Worm (Caenorhabditis elegans): ENCODE data around the gene ZK250.13.

Gene ZK250.13

DNA sequence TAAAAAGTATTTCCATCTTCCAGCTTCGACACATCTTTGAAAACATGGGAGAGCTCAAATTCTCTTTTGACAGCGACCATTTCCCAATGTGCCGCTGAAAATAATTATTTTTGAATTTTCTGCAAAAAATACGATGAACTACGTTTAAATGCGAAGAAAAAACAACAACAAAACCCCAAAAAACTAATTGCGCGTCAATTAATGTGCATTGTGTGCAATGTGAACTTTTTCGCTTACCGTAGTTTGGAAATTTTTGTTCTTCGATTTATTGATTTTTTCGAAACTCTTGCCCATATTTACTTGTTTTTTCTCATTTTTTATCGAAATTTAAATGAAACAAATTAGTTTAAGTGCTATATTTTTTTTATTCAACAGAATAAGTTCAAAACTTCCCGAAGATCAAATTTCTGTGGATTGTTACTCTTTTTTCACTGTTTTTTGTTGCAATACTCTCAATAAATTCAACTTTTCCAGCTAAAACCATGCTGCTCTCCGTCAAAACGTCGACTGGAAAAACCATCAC, 16.8 kb downstream of the ZK250.13 start, which contains the start of the genes bath-2 and F52C6.4:
Gene bath-2 (minus strand): TSS at position 101 of the 523 bp plus-strand sequence.
Gene F52C6.4 (plus strand): TSS at position 473 of the 523 bp plus-strand sequence.
- peak; percentile 5 for TF ChIP-seq aha-1 (tag)
- TF ChIP-seq ceh-44 (GFP tag; IDR thresholded peaks at IDR 0.05): no peak
- TF ChIP-seq arid-1 (GFP tag; conservative IDR thresholded peaks at IDR 0.05): no peak
- no peak for TF ChIP-seq pqm-1 (tag; optimal IDR thresholded peaks at IDR 0.05)
- no peak for TF ChIP-seq snpc-1.2 (GFP tag; IDR thresholded peaks at IDR 0.05)

ce11 chrII:1921018-1921417, 18.5 kb downstream of the ZK250.13 start, which contains the start of gene bath-7:
Gene bath-7 (minus strand): TSS chrII:1921118.
- TF ChIP-seq ceh-20 (GFP tag; IDR thresholded peaks at IDR 0.05) (no peak), lin-1 (GFP tag; IDR thresholded peaks at IDR 0.05) (no peak)

DNA sequence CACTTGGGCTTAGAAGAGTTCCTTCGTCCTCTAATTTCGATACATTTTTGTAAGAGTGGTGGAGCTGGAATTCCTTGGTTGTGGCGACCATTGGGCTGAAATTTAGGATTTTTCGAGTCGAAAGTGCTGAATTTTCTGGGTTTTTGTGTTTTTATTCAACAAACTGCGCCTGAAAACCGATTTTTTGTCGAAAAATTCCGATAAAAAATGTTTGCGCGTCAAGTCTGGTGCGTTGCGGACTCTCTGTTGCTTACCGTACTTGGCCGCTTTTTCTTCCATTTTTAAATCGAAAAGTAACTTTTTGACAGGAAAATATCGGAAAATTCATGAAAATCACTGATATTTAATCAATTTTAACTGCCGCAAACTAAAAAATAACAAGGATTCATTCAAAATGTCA, 21.7 kb downstream of the ZK250.13 start, which contains the start of gene bath-4:
Gene bath-4 (minus strand): TSS at position 101 of the 400 bp plus-strand sequence.
- TF ChIP-seq Y105C5A.15 (GFP tag; IDR thresholded peaks at IDR 0.05) (no peak), dpl-1 (GFP tag; optimal IDR thresholded peaks at IDR 0.05) (no peak), nhr-77 (tag; optimal IDR thresholded peaks at IDR 0.05) (no peak), dmd-6 (GFP tag; IDR thresholded peaks at IDR 0.05) (no peak), dmd-8 (GFP tag; IDR thresholded peaks at IDR 0.05) (no peak), cey-2 (tag; optimal IDR thresholded peaks at IDR 0.05; ENCODE audit: borderline replicate concordance, insufficient read depth) (no peak), nhr-6 (tag; optimal IDR thresholded peaks at IDR 0.05) (no peak), mdt-29 (GFP tag; IDR thresholded peaks at IDR 0.05) (no peak), nhr-102 (tag; optimal IDR thresholded peaks at IDR 0.05) (no peak), jun-1 (tag; optimal IDR thresholded peaks at IDR 0.05) (no peak), aly-2 (tag; optimal IDR thresholded peaks at IDR 0.05) (no peak), set-16 (GFP tag; IDR thresholded peaks at IDR 0.05) (no peak)

- no peak for TF ChIP-seq dve-1 (tag; optimal IDR thresholded peaks at IDR 0.05; ENCODE audit: insufficient read depth)
- no peak for TF ChIP-seq nhr-11 (tag; optimal IDR thresholded peaks at IDR 0.05)
- TF ChIP-seq pqm-1 (tag; optimal IDR thresholded peaks at IDR 0.05): no peak
- no peak for TF ChIP-seq ZK337.2 (GFP tag; IDR thresholded peaks at IDR 0.05)
- no peak for TF ChIP-seq cey-2 (tag; optimal IDR thresholded peaks at IDR 0.05; ENCODE audit: borderline replicate concordance, insufficient read depth)
- TF ChIP-seq daf-19 (GFP tag; conservative IDR thresholded peaks at IDR 0.05): no peak
- TF ChIP-seq ZK546.5 (tag; optimal IDR thresholded peaks at IDR 0.05): no peak
- TF ChIP-seq madf-5 (GFP tag; IDR thresholded peaks at IDR 0.05): no peak
- no peak for TF ChIP-seq ceh-32 (tag; optimal IDR thresholded peaks at IDR 0.05; ENCODE audit: poor library complexity)
- TF ChIP-seq lin-13 (GFP tag; optimal IDR thresholded peaks at IDR 0.05): no peak
- TF ChIP-seq T20F7.1 (GFP tag; optimal IDR thresholded peaks at IDR 0.05): no peak
- TF ChIP-seq zfp-2 (tag; optimal IDR thresholded peaks at IDR 0.05): no peak
- no peak for TF ChIP-seq ceh-44 (GFP tag; IDR thresholded peaks at IDR 0.05)
Measured at ce11 chrII:1912741-1913140, 26.8 kb downstream of the ZK250.13 start, which contains the start of gene math-31. Gene math-31 (minus strand): TSS chrII:1912841.

DNA sequence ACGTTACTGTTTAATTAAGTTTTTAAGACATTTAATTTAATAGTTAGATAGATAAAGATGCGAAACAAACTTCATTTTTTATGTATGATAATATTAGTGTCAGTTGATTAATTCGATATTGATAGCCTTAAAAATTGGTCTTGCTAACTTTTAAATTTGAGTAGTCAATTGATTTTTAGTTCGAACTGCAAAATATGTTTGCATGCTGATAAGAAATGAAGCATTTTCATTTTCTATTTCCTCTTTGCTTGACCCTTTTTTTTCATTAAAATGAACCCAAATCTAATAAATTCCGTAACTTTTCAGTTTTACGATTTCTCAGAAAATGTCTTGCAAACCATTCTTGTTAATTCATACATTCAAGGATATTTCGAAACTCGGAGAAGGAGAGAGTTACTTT, 34.4 kb downstream of the ZK250.13 start, which contains the start of gene math-22:
Gene math-22 (plus strand): TSS at position 301 of the 400 bp plus-strand sequence.
- TF ChIP-seq pqm-1 (tag; optimal IDR thresholded peaks at IDR 0.05): peak; percentile 19
- no peak for TF ChIP-seq T26A8.4 (GFP tag; IDR thresholded peaks at IDR 0.05)

- no peak for TF ChIP-seq gei-8 (GFP tag; optimal IDR thresholded peaks at IDR 0.05)
- no peak for TF ChIP-seq ama-1 (optimal IDR thresholded peaks at IDR 0.05)
- TF ChIP-seq lin-29 (GFP tag; IDR thresholded peaks at IDR 0.05): no peak
- no peak for TF ChIP-seq nhr-77 (tag; optimal IDR thresholded peaks at IDR 0.05)
- TF ChIP-seq vab-7 (GFP tag; IDR thresholded peaks at IDR 0.05): no peak
- no peak for TF ChIP-seq ceh-32 (tag; optimal IDR thresholded peaks at IDR 0.05; ENCODE audit: poor library complexity)
- no peak for TF ChIP-seq T26A8.4 (GFP tag; IDR thresholded peaks at IDR 0.05)
- no peak for TF ChIP-seq F49E8.2 (tag; optimal IDR thresholded peaks at IDR 0.05; ENCODE audit: borderline replicate concordance)
- no peak for TF ChIP-seq dmd-8 (GFP tag; IDR thresholded peaks at IDR 0.05)
- TF ChIP-seq lin-1 (GFP tag; IDR thresholded peaks at IDR 0.05): no peak
- TF ChIP-seq ceh-28 (tag; optimal IDR thresholded peaks at IDR 0.05): no peak
- TF ChIP-seq zag-1 (tag; optimal IDR thresholded peaks at IDR 0.05): no peak
- TF ChIP-seq nhr-25 (tag; optimal IDR thresholded peaks at IDR 0.05; ENCODE audit: borderline replicate concordance, insufficient read depth): no peak
- TF ChIP-seq egl-43 (GFP tag; IDR thresholded peaks at IDR 0.05): no peak
- no peak for TF ChIP-seq aha-1 (tag)
- TF ChIP-seq lir-3 (tag; optimal IDR thresholded peaks at IDR 0.05): no peak
- TF ChIP-seq fkh-10 (GFP tag; optimal IDR thresholded peaks at IDR 0.05): no peak
Measured at ce11 chrII:1901981-1902380, 37.6 kb downstream of the ZK250.13 start, which contains the start of gene math-23. Gene math-23 (plus strand): TSS chrII:1902281.
